Fruit fly (Drosophila melanogaster) whole organism, embryonic: ENCODE measurements around the gene RhoGDI.

Experiments
- BtbVII ChIP-seq: fragments of 200-800 bp; sonication (Bioruptor generic); optimal IDR thresholded peaks from 3 replicates; lab custom pipeline; 2017; ENCODE audit warnings: missing biosample characterization, mild to moderate bottlenecking, missing genetic modification characterization
- CG10209 ChIP-seq: fragments of 200-800 bp; sonication (Bioruptor generic); optimal IDR thresholded peaks from 3 replicates; lab custom pipeline; 2017; ENCODE audit warnings: missing biosample characterization, mild to moderate bottlenecking, missing genetic modification characterization, missing genetic modification reagents
- CG13624 ChIP-seq: fragments of 200-800 bp; sonication (Bioruptor generic); optimal IDR thresholded peaks from 2 replicates; lab custom pipeline; 2016; ENCODE audit warnings: missing biosample characterization, missing genetic modification characterization
- CG14014 ChIP-seq: fragments of 200-800 bp; sonication (Bioruptor generic); IDR thresholded peaks from 2 replicates; pipeline ENCODE4 v1.3.6; 2022; ENCODE audit warnings: missing biosample characterization, missing genetic modification characterization
- CG15601 ChIP-seq: fragments of 200-800 bp; sonication (Bioruptor generic); optimal IDR thresholded peaks from 3 replicates; lab custom pipeline; 2019; ENCODE audit warnings: missing biosample characterization, mild to moderate bottlenecking, missing genetic modification characterization, moderate library complexity
- CG17385 ChIP-seq: fragments of 200-800 bp; sonication (Bioruptor generic); optimal IDR thresholded peaks from 3 replicates; lab custom pipeline; 2018; ENCODE audit warnings: missing biosample characterization, mild to moderate bottlenecking, missing genetic modification characterization
- CG17568 ChIP-seq: fragments of 200-800 bp; sonication (Bioruptor generic); optimal IDR thresholded peaks from 2 replicates; lab custom pipeline; 2018; ENCODE audit warnings: missing biosample characterization, mild to moderate bottlenecking, missing genetic modification characterization, moderate library complexity
- CG1792 ChIP-seq: fragments of 200-800 bp; sonication (Bioruptor generic); optimal IDR thresholded peaks from 2 replicates; lab custom pipeline; 2016; ENCODE audit warnings: missing biosample characterization, missing genetic modification characterization
- CG18011 ChIP-seq: fragments of 200-800 bp; sonication (Bioruptor generic); optimal IDR thresholded peaks from 2 replicates; lab custom pipeline; 2017; ENCODE audit warnings: missing biosample characterization, missing genetic modification characterization, mild to moderate bottlenecking, moderate library complexity, missing genotype
- CG2116 ChIP-seq: fragments of 200-800 bp; sonication (Bioruptor generic); optimal IDR thresholded peaks from 3 replicates; lab custom pipeline; 2018; ENCODE audit warnings: missing biosample characterization, mild to moderate bottlenecking, missing genetic modification characterization
- CG2120 ChIP-seq: fragments of 200-800 bp; sonication (Bioruptor generic); optimal IDR thresholded peaks from 3 replicates; lab custom pipeline; 2016; ENCODE audit warnings: missing biosample characterization, missing genetic modification characterization
- CG31365 ChIP-seq: fragments of 200-800 bp; sonication (Bioruptor generic); optimal IDR thresholded peaks from 2 replicates; lab custom pipeline; 2018; ENCODE audit warnings: missing biosample characterization, mild to moderate bottlenecking, missing genetic modification characterization
- CG32532 ChIP-seq: fragments of 200-800 bp; sonication (Bioruptor generic); IDR thresholded peaks from 2 replicates; pipeline ENCODE4 v1.3.6; 2022; ENCODE audit warnings: missing biosample characterization, missing genetic modification characterization
- CG32772 ChIP-seq: fragments of 200-800 bp; sonication (Bioruptor generic); IDR thresholded peaks from 2 replicates; pipeline ENCODE4 v1.3.6; 2022; ENCODE audit warnings: missing biosample characterization, missing genetic modification characterization
- CG4282 ChIP-seq: fragments of 200-800 bp; sonication (Bioruptor generic); optimal IDR thresholded peaks from 2 replicates; lab custom pipeline; 2016; ENCODE audit warnings: missing biosample characterization, missing genetic modification characterization
- CG5245 ChIP-seq: fragments of 200-800 bp; sonication (Bioruptor generic); optimal IDR thresholded peaks from 3 replicates; lab custom pipeline; 2016; ENCODE audit warnings: missing biosample characterization, missing genetic modification characterization
- CG7839 ChIP-seq: fragments of 200-800 bp; sonication (Bioruptor generic); optimal IDR thresholded peaks from 3 replicates; lab custom pipeline; 2018; ENCODE audit warnings: missing biosample characterization, mild to moderate bottlenecking, missing genetic modification characterization, moderate library complexity
- CG8388 ChIP-seq: fragments of 200-800 bp; sonication (Bioruptor generic); optimal IDR thresholded peaks from 2 replicates; lab custom pipeline; 2019; ENCODE audit warnings: missing biosample characterization, mild to moderate bottlenecking, missing genetic modification characterization, moderate library complexity
- CG8478 ChIP-seq: fragments of >200 bp; optimal IDR thresholded peaks from 2 replicates; lab custom pipeline; 2018
- CG9797 ChIP-seq: fragments of 200-800 bp; sonication (Bioruptor generic); optimal IDR thresholded peaks from 3 replicates; lab custom pipeline; 2018; ENCODE audit warnings: missing biosample characterization, mild to moderate bottlenecking, missing genetic modification characterization
- CoRest ChIP-seq: fragments of 200-800 bp; sonication (Bioruptor generic); optimal IDR thresholded peaks from 3 replicates; lab custom pipeline; 2018; ENCODE audit warnings: missing biosample characterization, mild to moderate bottlenecking, missing genetic modification characterization, moderate library complexity
- Doc3 ChIP-seq: fragments of 200-800 bp; sonication (Bioruptor generic); IDR thresholded peaks from 3 replicates; pipeline ENCODE4 v1.3.6; 2022; ENCODE audit warnings: missing biosample characterization, missing genetic modification characterization; ENCODE audit not compliant: partially characterized antibody
- Gug ChIP-seq: fragments of 200-800 bp; sonication (Bioruptor generic); IDR thresholded peaks from 4 replicates; pipeline ENCODE4 v1.3.6; 2022; ENCODE audit warnings: missing biosample characterization, missing genetic modification characterization
- Hand ChIP-seq: fragments of 200-800 bp; sonication (Bioruptor generic); optimal IDR thresholded peaks from 2 replicates; lab custom pipeline; 2017; ENCODE audit warnings: mild to moderate bottlenecking, missing biosample characterization, missing genetic modification reagents, missing genetic modification characterization
- Mad ChIP-seq: fragments of 200-800 bp; sonication (Bioruptor generic); optimal IDR thresholded peaks from 2 replicates; lab custom pipeline; 2016; ENCODE audit warnings: missing biosample characterization, missing genetic modification characterization
- NC2α ChIP-seq: fragments of 200-800 bp; sonication (Bioruptor generic); optimal IDR thresholded peaks from 2 replicates; lab custom pipeline; 2016; ENCODE audit warnings: missing biosample characterization, missing genetic modification characterization
- Pdp1 ChIP-seq, 2 experiments: fragments of 200-800 bp; sonication (Bioruptor generic); optimal IDR thresholded peaks; 3 replicates each; lab custom pipeline; 2016; ENCODE audit warnings: missing biosample characterization in 2 of 2, missing genetic modification characterization in 2 of 2, mild to moderate bottlenecking in 1 of 2, moderate library complexity in 1 of 2
- Sox100B ChIP-seq: fragments of 200-800 bp; sonication (Bioruptor generic); optimal IDR thresholded peaks from 3 replicates; lab custom pipeline; 2018; ENCODE audit warnings: missing biosample characterization, mild to moderate bottlenecking, missing genetic modification characterization
- Sox102F ChIP-seq: fragments of 200-800 bp; sonication (Bioruptor generic); optimal IDR thresholded peaks from 2 replicates; lab custom pipeline; 2018; ENCODE audit warnings: missing biosample characterization, mild to moderate bottlenecking, missing genetic modification characterization, moderate library complexity
- Sry-β ChIP-seq: fragments of 200-800 bp; sonication (Bioruptor generic); optimal IDR thresholded peaks from 2 replicates; lab custom pipeline; 2018; ENCODE audit warnings: missing biosample characterization, mild to moderate bottlenecking, missing genetic modification characterization, moderate library complexity
- Sry-δ ChIP-seq: fragments of 200-800 bp; sonication (Bioruptor generic); optimal IDR thresholded peaks from 2 replicates; lab custom pipeline; 2016; ENCODE audit warnings: missing biosample characterization, missing genetic modification characterization
- ab ChIP-seq: fragments of 200-800 bp; sonication (Bioruptor generic); optimal IDR thresholded peaks from 2 replicates; lab custom pipeline; 2016; ENCODE audit warnings: missing biosample characterization, missing genetic modification characterization
- abd-A ChIP-seq: fragments of 200-800 bp; sonication (Bioruptor generic); optimal IDR thresholded peaks from 3 replicates; lab custom pipeline; 2019; ENCODE audit warnings: missing biosample characterization, mild to moderate bottlenecking, missing genetic modification characterization, moderate library complexity
- bsh ChIP-seq, 2 experiments: fragments of 200-800 bp; sonication (Bioruptor generic); optimal IDR thresholded peaks; 2 replicates each; lab custom pipeline; 2017 to 2018; ENCODE audit warnings: mild to moderate bottlenecking in 2 of 2, missing biosample characterization in 2 of 2, missing genetic modification characterization in 2 of 2, moderate library complexity in 1 of 2
- dpn ChIP-seq, 2 experiments: fragments of 200-800 bp; sonication (Bioruptor generic); optimal IDR thresholded peaks; 3 replicates each; lab custom pipeline; 2016; ENCODE audit warnings: missing biosample characterization in 2 of 2, missing genetic modification characterization in 2 of 2
- emc ChIP-seq: fragments of 200-800 bp; sonication (Bioruptor generic); optimal IDR thresholded peaks from 2 replicates; lab custom pipeline; 2016; ENCODE audit warnings: missing biosample characterization, missing genetic modification characterization
- en ChIP-seq: fragments of 200-800 bp; sonication (Bioruptor generic); optimal IDR thresholded peaks from 2 replicates; lab custom pipeline; 2016; ENCODE audit warnings: missing biosample characterization, missing genetic modification characterization
- eyg ChIP-seq: fragments of 200-800 bp; sonication (Bioruptor generic); optimal IDR thresholded peaks from 3 replicates; lab custom pipeline; 2016; ENCODE audit warnings: missing biosample characterization, missing genetic modification characterization
- nerfin-1 ChIP-seq: fragments of 200-800 bp; sonication (Bioruptor generic); optimal IDR thresholded peaks from 3 replicates; lab custom pipeline; 2019; ENCODE audit warnings: missing biosample characterization, mild to moderate bottlenecking, missing genetic modification characterization, moderate library complexity
- phol ChIP-seq: fragments of 200-800 bp; sonication (Bioruptor generic); optimal IDR thresholded peaks from 3 replicates; lab custom pipeline; 2018; ENCODE audit warnings: missing biosample characterization, mild to moderate bottlenecking, missing genetic modification characterization, moderate library complexity
- prd ChIP-seq, 3 experiments: fragments of >200 bp in 2 of 3; fragments of 200-800 bp in 1 of 3; sonication (Bioruptor generic) in 1 of 3; optimal IDR thresholded peaks in 2 of 3; IDR thresholded peaks in 1 of 3; 2 replicates in 2 of 3; 3 replicates in 1 of 3; pipeline versions ENCODE4 v1.3.6 to Lab custom; 2017 to 2022; ENCODE audit warnings: missing biosample characterization in 1 of 3, missing genetic modification characterization in 1 of 3
- pros ChIP-seq: fragments of 200-800 bp; sonication (Bioruptor generic); optimal IDR thresholded peaks from 3 replicates; lab custom pipeline; 2019; ENCODE audit warnings: missing biosample characterization, mild to moderate bottlenecking, missing genetic modification characterization, moderate library complexity
- psq ChIP-seq: fragments of 200-800 bp; sonication (Bioruptor generic); optimal IDR thresholded peaks from 2 replicates; lab custom pipeline; 2017; ENCODE audit warnings: missing biosample characterization, missing genetic modification characterization
- sc ChIP-seq, 3 experiments: fragments of >200 bp in 2 of 3; fragments of 200-800 bp in 1 of 3; sonication (Bioruptor generic) in 1 of 3; optimal IDR thresholded peaks; 2 replicates in 2 of 3; 3 replicates in 1 of 3; lab custom pipeline; 2017; ENCODE audit warnings: mild to moderate bottlenecking in 1 of 3, missing biosample characterization in 1 of 3, missing genetic modification characterization in 1 of 3, missing genetic modification reagents in 1 of 3
- stc ChIP-seq: fragments of 200-800 bp; sonication (Bioruptor generic); IDR thresholded peaks from 2 replicates; pipeline ENCODE4 v1.3.6; 2022; ENCODE audit warnings: missing biosample characterization, missing genetic modification characterization
- toy ChIP-seq: fragments of 200-800 bp; sonication (Bioruptor generic); IDR thresholded peaks from 2 replicates; pipeline ENCODE4 v1.3.6; 2022; ENCODE audit warnings: missing biosample characterization, missing genetic modification characterization
- yki ChIP-seq: fragments of >200 bp; optimal IDR thresholded peaks from 3 replicates; lab custom pipeline; 2018

The RhoGDI gene

DNA sequence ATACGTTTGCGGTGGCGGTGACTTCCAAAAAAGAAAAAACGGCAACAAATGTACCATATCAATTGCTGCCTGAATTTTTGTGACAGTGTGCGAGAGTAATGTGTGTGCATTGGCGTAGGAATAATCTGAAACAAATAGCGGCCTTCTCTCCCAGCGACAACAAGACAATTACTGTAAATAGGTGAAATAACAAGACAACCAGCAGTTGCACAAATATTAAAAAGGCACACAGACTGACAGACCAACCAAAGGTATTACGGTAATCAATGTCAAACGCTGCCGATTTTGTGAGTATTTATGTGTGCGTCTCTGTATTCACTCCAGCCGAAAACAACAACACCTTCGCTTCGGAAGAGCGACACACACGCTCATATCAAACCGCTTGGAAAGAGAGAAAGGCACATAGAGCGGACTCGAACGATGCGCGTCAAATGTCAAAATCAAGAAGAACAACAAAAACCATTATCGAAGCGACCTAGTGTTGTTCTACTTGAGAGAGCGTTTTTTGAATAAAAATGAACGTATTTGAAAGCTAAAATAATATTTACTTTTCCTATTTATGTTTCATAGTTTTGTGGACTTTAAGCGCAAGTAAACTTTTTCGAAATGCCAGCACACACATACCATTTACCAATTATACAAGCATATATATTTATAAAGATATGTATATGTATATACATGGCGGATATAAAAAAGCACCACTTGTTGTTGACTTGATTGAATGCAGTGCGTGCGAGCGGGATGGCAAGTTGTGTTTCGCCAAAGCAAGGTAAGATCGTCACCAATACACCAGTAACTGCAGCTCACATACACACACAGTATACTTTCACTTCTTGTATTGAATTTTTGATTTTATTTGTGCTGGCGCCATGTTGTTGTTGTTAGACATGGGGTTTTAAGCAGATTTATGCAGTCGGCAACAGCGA, 21.5 kb upstream of the RhoGDI start (continued):
- TF ChIP-seq Gug (GFP tag; lab: Robert Waterston, UW) = no peak
- peak; percentile 69 for TF ChIP-seq CG10209
- TF ChIP-seq eyg (GFP tag; lab: Kevin White, UChicago) = peak; percentile 72
- no peak for TF ChIP-seq CG32772 (GFP tag; lab: Robert Waterston, UW)
- peak; percentile 37 for TF ChIP-seq CG17385
- peak; percentile 32 for TF ChIP-seq emc (GFP tag; lab: Kevin White, UChicago)
- no peak for TF ChIP-seq Sry-β (GFP tag; lab: Kevin White, UChicago)
- no peak for TF ChIP-seq phol (tag; lab: Kevin White, UChicago)
- TF ChIP-seq BtbVII (GFP tag; lab: Kevin White, UChicago) = peak; percentile 77
- TF ChIP-seq CoRest = peak; percentile 40
- no peak for TF ChIP-seq CG32532 (GFP tag; lab: Robert Waterston, UW)
- TF ChIP-seq pros (GFP tag; lab: Kevin White, UChicago) = peak; percentile 73
- peak in 1 of 2 experiments; percentile 77 for TF ChIP-seq bsh (GFP tag; optimal IDR thresholded peaks at IDR 0.05; lab: Kevin White, UChicago)
- peak; percentile 47 for TF ChIP-seq Mad (GFP tag; lab: Kevin White, UChicago)
- no peak for TF ChIP-seq prd (optimal IDR thresholded peaks at IDR 0.05; lab: Kevin White, UChicago)
- peak; percentile 61; the same call in 2 of the 3 replicates for TF ChIP-seq prd (GFP tag; IDR thresholded peaks at IDR 0.05; lab: Robert Waterston, UW)
- peak; percentile 33 for TF ChIP-seq CG18011 (GFP tag; lab: Kevin White, UChicago)
- TF ChIP-seq CG1792 (GFP tag; lab: Kevin White, UChicago) = peak; percentile 64
- TF ChIP-seq NC2α (GFP tag; lab: Kevin White, UChicago) = peak; percentile 12
- TF ChIP-seq dpn (GFP tag; optimal IDR thresholded peaks at IDR 0.05; lab: Kevin White, UChicago) = peak; percentile 34 to 68
- no peak for TF ChIP-seq yki
- no peak for TF ChIP-seq sc (optimal IDR thresholded peaks at IDR 0.05; lab: Kevin White, UChicago)
- peak; percentile 54 for TF ChIP-seq sc (GFP tag; optimal IDR thresholded peaks at IDR 0.05; lab: Kevin White, UChicago)
- TF ChIP-seq CG7839 (tag; lab: Kevin White, UChicago) = peak; percentile 27
- peak; percentile 40 for TF ChIP-seq CG2120 (GFP tag; lab: Kevin White, UChicago)
- TF ChIP-seq CG8388 (GFP tag; lab: Kevin White, UChicago) = peak; percentile 0
- peak; percentile 82 for TF ChIP-seq CG15601 (tag; lab: Kevin White, UChicago)
- TF ChIP-seq ab (GFP tag; lab: Kevin White, UChicago) = no peak
- peak; percentile 15 for TF ChIP-seq psq
- TF ChIP-seq Sox100B (GFP tag; lab: Kevin White, UChicago) = peak; percentile 42
- TF ChIP-seq abd-A = peak; percentile 65
- TF ChIP-seq stc (GFP tag; lab: Robert Waterston, UW) = peak; percentile 66
- TF ChIP-seq CG5245 = peak; percentile 57
- peak; percentile 54 to 91 for TF ChIP-seq Pdp1 (GFP tag; optimal IDR thresholded peaks at IDR 0.05; lab: Kevin White, UChicago)
- no peak for TF ChIP-seq Doc3 (GFP tag; lab: Robert Waterston, UW)
- TF ChIP-seq Sox102F = peak; percentile 44
- peak; percentile 23 for TF ChIP-seq Sry-δ
- TF ChIP-seq CG2116 = peak; percentile 8
- TF ChIP-seq CG17568 = peak; percentile 70
- TF ChIP-seq CG4282 (GFP tag; lab: Kevin White, UChicago) = peak; percentile 7
- TF ChIP-seq CG14014 = peak; percentile 67; the same call in 1 of the 2 replicates
- peak; percentile 50 for TF ChIP-seq en (GFP tag; lab: Kevin White, UChicago)
- peak; percentile 46 for TF ChIP-seq nerfin-1 (tag; lab: Kevin White, UChicago)
- TF ChIP-seq Hand (GFP tag; lab: Kevin White, UChicago) = no peak
- TF ChIP-seq toy (GFP tag; lab: Robert Waterston, UW) = peak; percentile 21; the same call in 1 of the 2 replicates
- peak; percentile 34 for TF ChIP-seq CG9797
- TF ChIP-seq CG31365 (tag; lab: Kevin White, UChicago) = peak; percentile 55
- peak; percentile 14 for TF ChIP-seq CG13624 (GFP tag; lab: Kevin White, UChicago)
- no peak for TF ChIP-seq CG8478 (lab: Kevin White, UChicago)
